Fruit fly (Drosophila melanogaster) whole organism, prepupa: ENCODE measurements around the gene CG13720.
A peak's percentile ranks its signal among the peaks of the same experiment; 100 is the strongest.

Experiments used
- Blimp-1 ChIP-seq: fragments of 200-800 bp; sonication (Bioruptor generic); optimal IDR thresholded peaks from 3 replicates; lab custom pipeline; 2017; ENCODE audit warnings: missing biosample characterization, missing genetic modification characterization, mild to moderate bottlenecking, moderate library complexity, missing genetic modification reagents
- CG10669 ChIP-seq: fragments of 200-800 bp; sonication (Bioruptor generic); optimal IDR thresholded peaks from 3 replicates; lab custom pipeline; 2018; ENCODE audit warnings: missing biosample characterization, mild to moderate bottlenecking, missing genetic modification characterization, moderate library complexity
- CG11294 ChIP-seq: fragments of 200-800 bp; sonication (Bioruptor generic); IDR thresholded peaks from 2 replicates; pipeline ENCODE4 v1.3.6; 2022; ENCODE audit warnings: missing biosample characterization, missing genetic modification characterization
- CG15336 ChIP-seq: fragments of 200-800 bp; sonication (Bioruptor generic); IDR thresholded peaks from 2 replicates; pipeline ENCODE4 v1.3.6; 2022; ENCODE audit warnings: missing biosample characterization, missing genetic modification characterization
- CG1621 ChIP-seq: fragments of 200-800 bp; sonication (Bioruptor generic); optimal IDR thresholded peaks from 3 replicates; lab custom pipeline; 2018; ENCODE audit warnings: missing biosample characterization, mild to moderate bottlenecking, missing genetic modification characterization
- CG16779 ChIP-seq: fragments of 200-800 bp; sonication (Bioruptor generic); optimal IDR thresholded peaks from 3 replicates; lab custom pipeline; 2017; ENCODE audit warnings: missing biosample characterization, mild to moderate bottlenecking, missing genetic modification characterization
- CG3032 ChIP-seq: fragments of 200-800 bp; optimal IDR thresholded peaks from 2 replicates; lab custom pipeline; 2019; ENCODE audit warnings: missing biosample characterization, mild to moderate bottlenecking, missing genetic modification characterization, moderate library complexity
- CG31627 ChIP-seq: fragments of 200-800 bp; sonication (Bioruptor generic); optimal IDR thresholded peaks from 3 replicates; lab custom pipeline; 2016; ENCODE audit warnings: missing biosample characterization, missing genetic modification characterization
- CG32006 ChIP-seq: fragments of 200-800 bp; sonication (Bioruptor generic); optimal IDR thresholded peaks from 3 replicates; lab custom pipeline; 2017; ENCODE audit warnings: missing biosample characterization, mild to moderate bottlenecking, missing genetic modification characterization
- CG3919 ChIP-seq: fragments of 200-800 bp; sonication (Bioruptor generic); optimal IDR thresholded peaks from 3 replicates; lab custom pipeline; 2016; ENCODE audit warnings: missing biosample characterization, missing genetic modification characterization
- CG6163 ChIP-seq: fragments of 200-800 bp; sonication (Bioruptor generic); IDR thresholded peaks from 3 replicates; pipeline ENCODE4 v1.3.6; 2022; ENCODE audit warnings: missing biosample characterization, missing genetic modification characterization
- CG6276 ChIP-seq: fragments of 200-800 bp; sonication (Bioruptor generic); optimal IDR thresholded peaks from 2 replicates; lab custom pipeline; 2017; ENCODE audit warnings: missing biosample characterization, mild to moderate bottlenecking, missing genetic modification characterization
- CG6854 ChIP-seq: fragments of 200-800 bp; sonication (Bioruptor generic); optimal IDR thresholded peaks from 2 replicates; lab custom pipeline; 2017; ENCODE audit warnings: missing biosample characterization, mild to moderate bottlenecking, missing genetic modification characterization
- CG7368 ChIP-seq: fragments of 200-800 bp; sonication (Bioruptor generic); optimal IDR thresholded peaks from 3 replicates; lab custom pipeline; 2016; ENCODE audit warnings: missing biosample characterization, missing genetic modification characterization
- CG8319 ChIP-seq: fragments of 200-800 bp; sonication (Bioruptor generic); optimal IDR thresholded peaks from 3 replicates; lab custom pipeline; 2016; ENCODE audit warnings: missing biosample characterization, missing genetic modification characterization
- CG9139 ChIP-seq: fragments of 200-800 bp; sonication (Bioruptor generic); optimal IDR thresholded peaks from 3 replicates; lab custom pipeline; 2017; ENCODE audit warnings: missing biosample characterization, mild to moderate bottlenecking, missing genetic modification characterization
- Eip75B ChIP-seq: fragments of 200-800 bp; sonication (Bioruptor generic); optimal IDR thresholded peaks from 3 replicates; lab custom pipeline; 2016; ENCODE audit warnings: missing biosample characterization, missing genetic modification characterization
- Eip78C ChIP-seq: fragments of 200-800 bp; sonication (Bioruptor generic); peaks from one replicate; lab custom pipeline; 2016; ENCODE audit warnings: missing biosample characterization, missing genetic modification characterization
- Ets21C ChIP-seq: fragments of 200-800 bp; sonication (Bioruptor generic); optimal IDR thresholded peaks from 3 replicates; lab custom pipeline; 2016; ENCODE audit warnings: missing biosample characterization, missing genetic modification characterization
- Ets96B ChIP-seq: fragments of 200-800 bp; optimal IDR thresholded peaks from 2 replicates; lab custom pipeline; 2019; ENCODE audit warnings: missing biosample characterization, mild to moderate bottlenecking, missing genetic modification characterization, moderate library complexity
- Gug ChIP-seq: fragments of 200-800 bp; sonication (Bioruptor generic); IDR thresholded peaks from 2 replicates; pipeline ENCODE4 v1.3.6; 2022; ENCODE audit warnings: missing biosample characterization, missing genetic modification characterization
- Hr39 ChIP-seq: fragments of 200-800 bp; sonication (Bioruptor generic); optimal IDR thresholded peaks from 2 replicates; lab custom pipeline; 2016; ENCODE audit warnings: missing biosample characterization, missing genetic modification characterization
- Hr4 ChIP-seq: fragments of 200-800 bp; sonication (Bioruptor generic); optimal IDR thresholded peaks from 3 replicates; lab custom pipeline; 2016; ENCODE audit warnings: missing biosample characterization, missing genetic modification characterization
- Lpt ChIP-seq: fragments of 200-800 bp; sonication (Bioruptor generic); optimal IDR thresholded peaks from 3 replicates; lab custom pipeline; 2016; ENCODE audit warnings: missing biosample characterization, missing genetic modification characterization
- Met ChIP-seq: fragments of 200-800 bp; sonication (Bioruptor generic); optimal IDR thresholded peaks from 3 replicates; lab custom pipeline; 2016; ENCODE audit warnings: missing biosample characterization, missing genetic modification characterization
- OdsH ChIP-seq: fragments of 200-800 bp; sonication (Bioruptor generic); optimal IDR thresholded peaks from 3 replicates; lab custom pipeline; 2016; ENCODE audit warnings: missing biosample characterization, missing genetic modification characterization
- Smox ChIP-seq: fragments of 200-800 bp; sonication (Bioruptor generic); optimal IDR thresholded peaks from 3 replicates; lab custom pipeline; 2016; ENCODE audit warnings: missing biosample characterization, missing genetic modification characterization
- Sox14 ChIP-seq: fragments of 200-800 bp; sonication (Bioruptor generic); optimal IDR thresholded peaks from 3 replicates; lab custom pipeline; 2016; ENCODE audit warnings: missing biosample characterization, missing genetic modification characterization
- Sox15 ChIP-seq: fragments of 200-800 bp; sonication (Bioruptor generic); optimal IDR thresholded peaks from 3 replicates; lab custom pipeline; 2016; ENCODE audit warnings: missing biosample characterization, missing genetic modification characterization
- achi ChIP-seq: fragments of 200-800 bp; sonication (Bioruptor generic); optimal IDR thresholded peaks from 3 replicates; lab custom pipeline; 2016; ENCODE audit warnings: missing biosample characterization, missing genetic modification characterization
- acj6 ChIP-seq: fragments of 200-800 bp; sonication (Bioruptor generic); optimal IDR thresholded peaks from 3 replicates; lab custom pipeline; 2016; ENCODE audit warnings: missing biosample characterization, missing genetic modification characterization
- dac ChIP-seq: fragments of 200-800 bp; sonication (Bioruptor generic); optimal IDR thresholded peaks from 2 replicates; lab custom pipeline; 2017; ENCODE audit warnings: missing biosample characterization, mild to moderate bottlenecking, missing genetic modification characterization
- dsx ChIP-seq: fragments of 200-800 bp; optimal IDR thresholded peaks from 3 replicates; lab custom pipeline; 2019; ENCODE audit warnings: missing biosample characterization, mild to moderate bottlenecking, missing genetic modification characterization, moderate library complexity; ENCODE audit not compliant: poor library complexity, severe bottlenecking
- esn ChIP-seq: fragments of 200-800 bp; sonication (Bioruptor generic); optimal IDR thresholded peaks from 2 replicates; lab custom pipeline; 2016; ENCODE audit warnings: missing biosample characterization, mild to moderate bottlenecking, missing genetic modification characterization, moderate library complexity
- fd85E ChIP-seq: fragments of 200-800 bp; sonication (Bioruptor generic); optimal IDR thresholded peaks from 3 replicates; lab custom pipeline; 2016; ENCODE audit warnings: missing biosample characterization, missing genetic modification characterization
- fkh ChIP-seq: fragments of 200-800 bp; sonication (Bioruptor generic); optimal IDR thresholded peaks from 3 replicates; lab custom pipeline; 2017; ENCODE audit warnings: missing biosample characterization, mild to moderate bottlenecking, missing genetic modification characterization, moderate library complexity
- lz ChIP-seq: fragments of 200-800 bp; sonication (Bioruptor generic); optimal IDR thresholded peaks from 3 replicates; lab custom pipeline; 2016; ENCODE audit warnings: missing biosample characterization, missing genetic modification characterization
- pdm3 ChIP-seq: fragments of 200-800 bp; sonication (Bioruptor generic); optimal IDR thresholded peaks from 3 replicates; lab custom pipeline; 2016; ENCODE audit warnings: missing biosample characterization, missing genetic modification characterization
- salr ChIP-seq, 2 experiments: fragments of 200-800 bp; sonication (Bioruptor generic); optimal IDR thresholded peaks; 3 replicates each; lab custom pipeline; 2016 to 2018; ENCODE audit warnings: missing biosample characterization in 2 of 2, missing genetic modification characterization in 2 of 2, mild to moderate bottlenecking in 1 of 2
- spab ChIP-seq: fragments of 200-800 bp; sonication (Bioruptor generic); optimal IDR thresholded peaks from 2 replicates; lab custom pipeline; 2017; ENCODE audit warnings: missing biosample characterization, mild to moderate bottlenecking, missing genetic modification characterization, missing genetic modification reagents
- ss ChIP-seq, 2 experiments: fragments of 200-800 bp; sonication (Bioruptor generic); optimal IDR thresholded peaks; 2 replicates in 1 of 2; 3 replicates in 1 of 2; lab custom pipeline; 2017 to 2018; ENCODE audit warnings: mild to moderate bottlenecking in 2 of 2, missing biosample characterization in 2 of 2, missing genetic modification characterization in 2 of 2, moderate library complexity in 1 of 2
- svp ChIP-seq: fragments of 200-800 bp; sonication (Bioruptor generic); peaks from one replicate; lab custom pipeline; 2016; ENCODE audit warnings: missing biosample characterization, missing genetic modification characterization
- topi ChIP-seq: fragments of 200-800 bp; sonication (Bioruptor generic); optimal IDR thresholded peaks from 3 replicates; lab custom pipeline; 2016; ENCODE audit warnings: missing biosample characterization, missing genetic modification characterization
- vri ChIP-seq: fragments of 200-800 bp; sonication (Bioruptor generic); optimal IDR thresholded peaks from 3 replicates; lab custom pipeline; 2016; ENCODE audit warnings: missing biosample characterization, mild to moderate bottlenecking, missing genetic modification characterization

CG13720 gene

dm6 chr3L:4500400-4500799 lies at the start of gene CG13720:
TSS of gene CG13720 (minus strand) at chr3L:4500500.
- TF ChIP-seq Blimp-1 (GFP tag; lab: Kevin White, UChicago) (peak; percentile 39), CG6276 (no peak)

- TF ChIP-seq ss (GFP tag; optimal IDR thresholded peaks at IDR 0.05; lab: Kevin White, UChicago) (no peak), Ets96B (tag; lab: Kevin White, UChicago) (no peak), Hr39 (GFP tag; lab: Kevin White, UChicago) (no peak), CG7368 (no peak), Lpt (no peak), CG6163 (GFP tag; lab: Robert Waterston, UW) (no peak), Eip78C (peak; percentile 40), vri (GFP tag; lab: Kevin White, UChicago) (peak; percentile 2), CG16779 (tag; lab: Kevin White, UChicago) (no peak), Met (GFP tag; lab: Kevin White, UChicago) (no peak), OdsH (GFP tag; lab: Kevin White, UChicago) (no peak), topi (GFP tag; lab: Kevin White, UChicago) (no peak)
Observed at dm6 chr3L:4549341-4549740, 49.0 kb upstream of the CG13720 start.

dm6 chr3L:4548380-4548779 lies 48.1 kb upstream of the CG13720 start:
- TF ChIP-seq Sox14 (GFP tag; lab: Kevin White, UChicago) (no peak), svp (peak; percentile 92)

- TF ChIP-seq Ets21C (peak; percentile 32), spab (GFP tag; lab: Kevin White, UChicago) (peak; percentile 77), CG11294 (peak; percentile 74), Hr4 (peak; percentile 88), fkh (GFP tag; lab: Kevin White, UChicago) (peak; percentile 39), Lpt (peak; percentile 88), CG9139 (GFP tag; lab: Kevin White, UChicago) (peak; percentile 68), salr (GFP tag; optimal IDR thresholded peaks at IDR 0.05; lab: Kevin White, UChicago) (peak; percentile 68 to 83), lz (GFP tag; lab: Kevin White, UChicago) (peak; percentile 75), fd85E (GFP tag; lab: Kevin White, UChicago) (peak; percentile 46), dsx (peak; percentile 90), svp (peak; percentile 83), esn (GFP tag; lab: Kevin White, UChicago) (peak; percentile 86), dac (GFP tag; lab: Kevin White, UChicago) (peak; percentile 58), vri (GFP tag; lab: Kevin White, UChicago) (peak; percentile 65), Ets96B (tag; lab: Kevin White, UChicago) (peak; percentile 91), achi (GFP tag; lab: Kevin White, UChicago) (peak; percentile 87), Blimp-1 (GFP tag; lab: Kevin White, UChicago) (peak; percentile 40), Smox (GFP tag; lab: Kevin White, UChicago) (peak; percentile 77), OdsH (GFP tag; lab: Kevin White, UChicago) (peak; percentile 90), CG32006 (peak; percentile 92), CG3919 (GFP tag; lab: Kevin White, UChicago) (peak; percentile 89), pdm3 (GFP tag; lab: Kevin White, UChicago) (peak; percentile 85), CG1621 (peak; percentile 84), Gug (GFP tag; lab: Robert Waterston, UW) (peak; percentile 81), Eip75B (peak; percentile 82), CG10669 (GFP tag; lab: Kevin White, UChicago) (peak; percentile 83), ss (GFP tag; optimal IDR thresholded peaks at IDR 0.05; lab: Kevin White, UChicago) (peak; percentile 77 to 84), acj6 (GFP tag; lab: Kevin White, UChicago) (peak; percentile 88), Sox15 (GFP tag; lab: Kevin White, UChicago) (peak; percentile 53), Met (GFP tag; lab: Kevin White, UChicago) (peak; percentile 84), CG8319 (GFP tag; lab: Kevin White, UChicago) (peak; percentile 80), Eip78C (peak; percentile 97), CG3032 (tag; lab: Kevin White, UChicago) (peak; percentile 87), CG31627 (GFP tag; lab: Kevin White, UChicago) (peak; percentile 57), CG16779 (tag; lab: Kevin White, UChicago) (peak; percentile 75), Sox14 (GFP tag; lab: Kevin White, UChicago) (peak; percentile 78), CG6854 (no peak), CG6276 (peak; percentile 80), CG15336 (peak; percentile 91)
Observed at dm6 chr3L:4546650-4547049, 46.4 kb upstream of the CG13720 start.
